Fruit fly (Drosophila melanogaster) whole organism, pupa: Measurements from ENCODE around the gene MAPk-Ak2.

Source experiments
- CG10348 ChIP-seq: fragments of 200-800 bp; sonication (Bioruptor generic); IDR thresholded peaks from 2 replicates; pipeline ENCODE4 v1.3.6; 2022; ENCODE audit warnings: missing biosample characterization, missing genetic modification characterization
- CG12605 ChIP-seq: fragments of 200-800 bp; sonication (Bioruptor generic); IDR thresholded peaks from 2 replicates; pipeline ENCODE4 v1.3.6; 2022; ENCODE audit warnings: missing biosample characterization, missing genetic modification characterization
- CG4496 ChIP-seq: fragments of 200-800 bp; sonication (Bioruptor generic); IDR thresholded peaks from 3 replicates; pipeline ENCODE4 v1.3.6; 2022; ENCODE audit warnings: missing biosample characterization, missing genetic modification characterization
- D1 ChIP-seq: fragments of 200-800 bp; sonication (Bioruptor generic); optimal IDR thresholded peaks from 2 replicates; lab custom pipeline; 2018; ENCODE audit warnings: missing biosample characterization, mild to moderate bottlenecking, missing genetic modification characterization, moderate library complexity

dm6 chrX:5804377-5804776 is 40.4 kb upstream of the MAPk-Ak2 start, which contains the start of gene Cpr5C:
- no peak for TF ChIP-seq CG4496 (GFP tag; lab: Robert Waterston, UW)
- TF ChIP-seq CG12605 (GFP tag; lab: Robert Waterston, UW): no peak
- no peak for TF ChIP-seq CG10348 (GFP tag; lab: Robert Waterston, UW)
- TF ChIP-seq D1 (tag; lab: Kevin White, UChicago): no peak
